Worm (Caenorhabditis elegans): ENCODE measurements around the gene tac-1.

tac-1 gene

ce11 chrII:14745127-14745526 lies 8.6 kb downstream of the tac-1 start:
- TF ChIP-seq ref-1 (GFP tag; conservative IDR thresholded peaks at IDR 0.05) (no peak), tab-1 (GFP tag; IDR thresholded peaks at IDR 0.05) (no peak), flt-1 (GFP tag; IDR thresholded peaks at IDR 0.05) (no peak), ztf-23 (GFP tag; IDR thresholded peaks at IDR 0.05) (no peak), T22C8.4 (GFP tag; IDR thresholded peaks at IDR 0.05) (no peak), ztf-29 (GFP tag; IDR thresholded peaks at IDR 0.05) (no peak), klf-2 (GFP tag; conservative IDR thresholded peaks at IDR 0.05) (no peak), cog-1 (tag; optimal IDR thresholded peaks at IDR 0.05) (no peak), med-1 (GFP tag; optimal IDR thresholded peaks at IDR 0.05; ENCODE audit: insufficient read depth) (no peak)

- TF ChIP-seq T22C8.4 (GFP tag; IDR thresholded peaks at IDR 0.05): no peak
- no peak for TF ChIP-seq ref-1 (GFP tag; conservative IDR thresholded peaks at IDR 0.05)
- no peak for TF ChIP-seq ztf-23 (GFP tag; IDR thresholded peaks at IDR 0.05)
- TF ChIP-seq flt-1 (GFP tag; IDR thresholded peaks at IDR 0.05): no peak
- TF ChIP-seq ztf-29 (GFP tag; IDR thresholded peaks at IDR 0.05): no peak
- TF ChIP-seq klf-2 (GFP tag; conservative IDR thresholded peaks at IDR 0.05): no peak
- no peak for TF ChIP-seq med-1 (GFP tag; optimal IDR thresholded peaks at IDR 0.05; ENCODE audit: insufficient read depth)
- no peak for TF ChIP-seq cog-1 (tag; optimal IDR thresholded peaks at IDR 0.05)
- TF ChIP-seq tab-1 (GFP tag; IDR thresholded peaks at IDR 0.05): no peak
These were observed 14.5 kb downstream of the tac-1 start, which contains the start of gene npr-34 for ce11 chrII:14739143-14739542. Gene npr-34 (minus strand): TSS chrII:14739243.

- no peak for TF ChIP-seq ztf-29 (GFP tag; IDR thresholded peaks at IDR 0.05)
- TF ChIP-seq ztf-23 (GFP tag; IDR thresholded peaks at IDR 0.05): no peak
- no peak for TF ChIP-seq klf-2 (GFP tag; conservative IDR thresholded peaks at IDR 0.05)
- TF ChIP-seq cog-1 (tag; optimal IDR thresholded peaks at IDR 0.05): no peak
- no peak for TF ChIP-seq ref-1 (GFP tag; conservative IDR thresholded peaks at IDR 0.05)
- no peak for TF ChIP-seq med-1 (GFP tag; optimal IDR thresholded peaks at IDR 0.05; ENCODE audit: insufficient read depth)
- no peak for TF ChIP-seq tab-1 (GFP tag; IDR thresholded peaks at IDR 0.05)
- TF ChIP-seq flt-1 (GFP tag; IDR thresholded peaks at IDR 0.05): no peak
- TF ChIP-seq T22C8.4 (GFP tag; IDR thresholded peaks at IDR 0.05): no peak
These were observed 20.3 kb downstream of the tac-1 start, which contains the start of gene glna-1 for ce11 chrII:14733424-14733823. Gene glna-1 (minus strand): TSS chrII:14733524.

ce11 chrII:14728119-14728518 lies 25.6 kb downstream of the tac-1 start:
- no peak for TF ChIP-seq tab-1 (GFP tag; IDR thresholded peaks at IDR 0.05)
- TF ChIP-seq med-1 (GFP tag; optimal IDR thresholded peaks at IDR 0.05; ENCODE audit: insufficient read depth): no peak
- TF ChIP-seq flt-1 (GFP tag; IDR thresholded peaks at IDR 0.05): no peak

ce11 chrII:14706479-14706878 lies 47.2 kb downstream of the tac-1 start:
- TF ChIP-seq ztf-23 (GFP tag; IDR thresholded peaks at IDR 0.05) (no peak), med-1 (GFP tag; optimal IDR thresholded peaks at IDR 0.05; ENCODE audit: insufficient read depth) (no peak), cog-1 (tag; optimal IDR thresholded peaks at IDR 0.05) (no peak), ztf-29 (GFP tag; IDR thresholded peaks at IDR 0.05) (no peak), T22C8.4 (GFP tag; IDR thresholded peaks at IDR 0.05) (no peak), flt-1 (GFP tag; IDR thresholded peaks at IDR 0.05) (no peak), klf-2 (GFP tag; conservative IDR thresholded peaks at IDR 0.05) (no peak)

ce11 chrII:14705956-14706355 lies 47.7 kb downstream of the tac-1 start:
- TF ChIP-seq flt-1 (GFP tag; IDR thresholded peaks at IDR 0.05): 0 out of 2 replicates have a peak, but pooled peaks have one; percentile 24
- TF ChIP-seq ref-1 (GFP tag; conservative IDR thresholded peaks at IDR 0.05): no peak
- TF ChIP-seq med-1 (GFP tag; optimal IDR thresholded peaks at IDR 0.05; ENCODE audit: insufficient read depth): no peak
- no peak for TF ChIP-seq cog-1 (tag; optimal IDR thresholded peaks at IDR 0.05)
- TF ChIP-seq tab-1 (GFP tag; IDR thresholded peaks at IDR 0.05): no peak

- TF ChIP-seq ref-1 (GFP tag; conservative IDR thresholded peaks at IDR 0.05) (no peak), tab-1 (GFP tag; IDR thresholded peaks at IDR 0.05) (no peak), flt-1 (GFP tag; IDR thresholded peaks at IDR 0.05) (no peak), ztf-29 (GFP tag; IDR thresholded peaks at IDR 0.05) (no peak), med-1 (GFP tag; optimal IDR thresholded peaks at IDR 0.05; ENCODE audit: insufficient read depth) (no peak), cog-1 (tag; optimal IDR thresholded peaks at IDR 0.05) (no peak), klf-2 (GFP tag; conservative IDR thresholded peaks at IDR 0.05) (no peak), T22C8.4 (GFP tag; IDR thresholded peaks at IDR 0.05) (no peak), ztf-23 (GFP tag; IDR thresholded peaks at IDR 0.05) (no peak)
These were observed 48.5 kb downstream of the tac-1 start, which contains the start of gene C09F9.2 for ce11 chrII:14705215-14705614. Gene C09F9.2 (plus strand): TSS chrII:14705515.

- no peak for TF ChIP-seq tab-1 (GFP tag; IDR thresholded peaks at IDR 0.05)
- TF ChIP-seq T22C8.4 (GFP tag; IDR thresholded peaks at IDR 0.05): no peak
- TF ChIP-seq ztf-23 (GFP tag; IDR thresholded peaks at IDR 0.05): no peak
- no peak for TF ChIP-seq ref-1 (GFP tag; conservative IDR thresholded peaks at IDR 0.05)
- no peak for TF ChIP-seq flt-1 (GFP tag; IDR thresholded peaks at IDR 0.05)
- no peak for TF ChIP-seq klf-2 (GFP tag; conservative IDR thresholded peaks at IDR 0.05)
- TF ChIP-seq cog-1 (tag; optimal IDR thresholded peaks at IDR 0.05): no peak
- TF ChIP-seq med-1 (GFP tag; optimal IDR thresholded peaks at IDR 0.05; ENCODE audit: insufficient read depth): no peak
- no peak for TF ChIP-seq ztf-29 (GFP tag; IDR thresholded peaks at IDR 0.05)
These were observed 49.5 kb downstream of the tac-1 start for ce11 chrII:14704204-14704603.

ce11 chrII:14703232-14703926 lies 50.3 kb downstream of the tac-1 start:
- no peak for TF ChIP-seq ref-1 (GFP tag; conservative IDR thresholded peaks at IDR 0.05)
- no peak for TF ChIP-seq klf-2 (GFP tag; conservative IDR thresholded peaks at IDR 0.05)
- no peak for TF ChIP-seq T22C8.4 (GFP tag; IDR thresholded peaks at IDR 0.05)
- no peak for TF ChIP-seq ztf-29 (GFP tag; IDR thresholded peaks at IDR 0.05)
- TF ChIP-seq flt-1 (GFP tag; IDR thresholded peaks at IDR 0.05): no peak
- TF ChIP-seq ztf-23 (GFP tag; IDR thresholded peaks at IDR 0.05): no peak
- TF ChIP-seq tab-1 (GFP tag; IDR thresholded peaks at IDR 0.05): no peak
- TF ChIP-seq med-1 (GFP tag; optimal IDR thresholded peaks at IDR 0.05; ENCODE audit: insufficient read depth): no peak
- TF ChIP-seq cog-1 (tag; optimal IDR thresholded peaks at IDR 0.05): no peak
